Worm (Caenorhabditis elegans): ENCODE results near the gene C44C10.11.

- TF ChIP-seq snpc-4 (tag; optimal IDR thresholded peaks at IDR 0.05) = no peak
- no peak for TF ChIP-seq F13H6.1 (tag; optimal IDR thresholded peaks at IDR 0.05)
- TF ChIP-seq ztf-11 (tag; optimal IDR thresholded peaks at IDR 0.05) = no peak
Observed at ce11 chrX:11745821-11746485, 35.8 kb upstream of the C44C10.11 start, which contains the start of gene C40H5.2.
